Worm (Caenorhabditis elegans) whole organism, L2 larva: ENCODE data around the gene attf-4.

Experiments
- ZK546.5 ChIP-seq: sonication (generic microtip); optimal IDR thresholded peaks from 2 replicates; lab custom pipeline; 2017; ENCODE audit warnings: missing biosample characterization, missing genetic modification characterization
- ama-1 ChIP-seq: fragments of 150-350 bp; optimal IDR thresholded peaks from 2 replicates; lab custom pipeline; 2018; ENCODE audit warnings: inconsistent platforms
- mab-5 ChIP-seq: fragments of 150-350 bp; optimal IDR thresholded peaks from 2 replicates; lab custom pipeline; 2014; ENCODE audit warnings: missing biosample characterization, missing genetic modification characterization
- nhr-11 ChIP-seq: fragments of 150-350 bp; optimal IDR thresholded peaks from 2 replicates; lab custom pipeline; 2014; ENCODE audit warnings: missing biosample characterization, missing genetic modification characterization
- nhr-12 ChIP-seq: fragments of 150-350 bp; optimal IDR thresholded peaks from 2 replicates; lab custom pipeline; 2014; ENCODE audit warnings: missing biosample characterization, missing genetic modification characterization
- unc-55 ChIP-seq: fragments of 150-350 bp; sonication (generic microtip); optimal IDR thresholded peaks from 3 replicates; lab custom pipeline; 2014; ENCODE audit warnings: missing biosample characterization, missing genetic modification reagents, missing genetic modification characterization
- unc-62 ChIP-seq: fragments of 150-350 bp; optimal IDR thresholded peaks from 2 replicates; lab custom pipeline; 2014; ENCODE audit warnings: missing biosample characterization, missing genetic modification reagents, missing genetic modification characterization

- TF ChIP-seq ama-1 (lab: Kevin White, UChicago) (no peak), unc-55 (GFP tag; lab: Kevin White, UChicago) (no peak), ZK546.5 (tag; lab: Kevin White, UChicago) (no peak), nhr-11 (tag; lab: Kevin White, UChicago) (no peak), unc-62 (GFP tag; lab: Kevin White, UChicago) (no peak), nhr-12 (tag; lab: Kevin White, UChicago) (no peak), mab-5 (tag; lab: Kevin White, UChicago) (no peak)
Measured at ce11 chrIII:6116981-6117380, 36.6 kb downstream of the attf-4 start.
